Worm (Caenorhabditis elegans) whole organism, L1 larva: ENCODE measurements around the gene lips-12.

Source experiments
- ama-1 ChIP-seq: fragments of 150-350 bp; optimal IDR thresholded peaks from 2 replicates; lab custom pipeline; 2014
- blmp-1 ChIP-seq: fragments of 150-350 bp; optimal IDR thresholded peaks from 2 replicates; lab custom pipeline; 2014; ENCODE audit warnings: missing biosample characterization, missing genetic modification characterization
- ceh-63 ChIP-seq: fragments of 200-800 bp; sonication (Bioruptor generic); optimal IDR thresholded peaks from 2 replicates; lab custom pipeline; 2018; ENCODE audit warnings: mild to moderate bottlenecking, missing genetic modification characterization, missing compliant biosample characterization
- ceh-88 ChIP-seq: fragments of 200-800 bp; sonication (Bioruptor generic); IDR thresholded peaks from 2 replicates; pipeline ENCODE4 v1.3.6; 2022; ENCODE audit warnings: missing genetic modification characterization, missing compliant biosample characterization
- ces-1 ChIP-seq: fragments of 150-350 bp; optimal IDR thresholded peaks from 2 replicates; lab custom pipeline; 2014; ENCODE audit warnings: missing biosample characterization, missing genetic modification reagents, missing genetic modification characterization
- dpl-1 ChIP-seq, 3 experiments: fragments of 150-350 bp in 2 of 3; sonication (generic microtip) in 1 of 3; optimal IDR thresholded peaks; 2 replicates each; lab custom pipeline; 2014 to 2017; ENCODE audit warnings: missing biosample characterization in 3 of 3, missing genetic modification characterization in 3 of 3, missing genetic modification reagents in 3 of 3
- dsc-1 ChIP-seq: sonication (generic microtip); optimal IDR thresholded peaks from 2 replicates; lab custom pipeline; 2016; ENCODE audit warnings: mild to moderate bottlenecking, missing genetic modification characterization, missing compliant biosample characterization
- efl-1 ChIP-seq, 4 experiments: fragments of 150-350 bp; optimal IDR thresholded peaks in 3 of 4; peaks in 1 of 4; 1 replicate in 1 of 4; 2 replicates in 3 of 4; lab custom pipeline; 2014; ENCODE audit warnings: missing biosample characterization in 2 of 4, missing genetic modification characterization in 2 of 4, missing genetic modification reagents in 2 of 4
- egl-13 ChIP-seq: sonication (generic microtip); optimal IDR thresholded peaks from 2 replicates; lab custom pipeline; 2016; ENCODE audit warnings: missing genotype, missing genetic modification reagents, missing genetic modification characterization, missing compliant biosample characterization
- elt-2 ChIP-seq: sonication (generic microtip); optimal IDR thresholded peaks from 2 replicates; lab custom pipeline; 2016; ENCODE audit warnings: missing genetic modification characterization, mild to moderate bottlenecking, inconsistent platforms, missing compliant biosample characterization, missing genetic modification reagents
- fkh-10 ChIP-seq: sonication (generic microtip); optimal IDR thresholded peaks from 2 replicates; lab custom pipeline; 2017; ENCODE audit warnings: missing biosample characterization, missing genetic modification reagents, missing genetic modification characterization
- grh-1 ChIP-seq: fragments of 200-800 bp; sonication (Bioruptor generic); IDR thresholded peaks from 2 replicates; pipeline ENCODE4 v1.3.6; 2022; ENCODE audit warnings: missing genetic modification reagents, missing genetic modification characterization, missing compliant biosample characterization
- lin-35 ChIP-seq, 2 experiments: fragments of 150-350 bp; optimal IDR thresholded peaks; 2 replicates each; lab custom pipeline; 2014; ENCODE audit warnings: missing biosample characterization in 2 of 2, missing genetic modification characterization in 2 of 2, missing genetic modification reagents in 2 of 2
- lin-39 ChIP-seq: fragments of 150-350 bp; optimal IDR thresholded peaks from 2 replicates; lab custom pipeline; 2014; ENCODE audit warnings: missing biosample characterization, missing genetic modification reagents, missing genetic modification characterization
- lir-3 ChIP-seq: sonication (generic microtip); optimal IDR thresholded peaks from 2 replicates; lab custom pipeline; 2016; ENCODE audit warnings: mild to moderate bottlenecking, missing genetic modification characterization, moderate library complexity, missing compliant biosample characterization; ENCODE audit not compliant: poor library complexity
- mab-9 ChIP-seq: fragments of 200-800 bp; sonication (Bioruptor generic); IDR thresholded peaks from 2 replicates; pipeline ENCODE4 v1.3.6; 2022; ENCODE audit warnings: missing genetic modification reagents, missing genetic modification characterization, missing compliant biosample characterization
- mdl-1 ChIP-seq, 2 experiments: fragments of 150-350 bp; optimal IDR thresholded peaks; 2 replicates each; lab custom pipeline; 2014 to 2017; ENCODE audit warnings: missing biosample characterization in 2 of 2, missing genetic modification characterization in 2 of 2, inconsistent platforms in 1 of 2
- mep-1 ChIP-seq: fragments of 150-350 bp; optimal IDR thresholded peaks from 2 replicates; lab custom pipeline; 2014; ENCODE audit warnings: missing biosample characterization, missing genetic modification characterization
- nhr-11 ChIP-seq: fragments of 150-350 bp; optimal IDR thresholded peaks from 2 replicates; lab custom pipeline; 2014; ENCODE audit warnings: missing biosample characterization, missing genetic modification characterization
- nhr-12 ChIP-seq: sonication (generic microtip); optimal IDR thresholded peaks from 2 replicates; lab custom pipeline; 2017; ENCODE audit warnings: missing biosample characterization, missing genetic modification characterization
- nhr-20 ChIP-seq: sonication (generic microtip); optimal IDR thresholded peaks from 2 replicates; lab custom pipeline; 2016; ENCODE audit warnings: mild to moderate bottlenecking, missing genetic modification characterization, missing compliant biosample characterization
- nhr-47 ChIP-seq: sonication (generic microtip); optimal IDR thresholded peaks from 2 replicates; lab custom pipeline; 2016; ENCODE audit warnings: mild to moderate bottlenecking, missing genetic modification characterization, moderate library complexity, missing compliant biosample characterization
- nhr-71 ChIP-seq: sonication (generic microtip); optimal IDR thresholded peaks from 2 replicates; lab custom pipeline; 2016; ENCODE audit warnings: mild to moderate bottlenecking, missing genetic modification characterization, moderate library complexity, missing compliant biosample characterization
- nhr-77 ChIP-seq: fragments of 150-350 bp; optimal IDR thresholded peaks from 2 replicates; lab custom pipeline; 2014; ENCODE audit warnings: missing biosample characterization, missing genetic modification characterization
- nhr-84 ChIP-seq: sonication (generic microtip); optimal IDR thresholded peaks from 2 replicates; lab custom pipeline; 2017; ENCODE audit warnings: missing biosample characterization, missing genetic modification characterization
- rnt-1 ChIP-seq: sonication (generic microtip); optimal IDR thresholded peaks from 2 replicates; lab custom pipeline; 2016; ENCODE audit warnings: mild to moderate bottlenecking, missing genetic modification characterization, moderate library complexity, missing compliant biosample characterization
- snu-23 ChIP-seq: sonication (generic microtip); optimal IDR thresholded peaks from 2 replicates; lab custom pipeline; 2016; ENCODE audit warnings: missing genetic modification characterization, missing compliant biosample characterization
- unc-130 ChIP-seq: fragments of 150-350 bp; optimal IDR thresholded peaks from 2 replicates; lab custom pipeline; 2017; ENCODE audit warnings: missing biosample characterization, missing genetic modification characterization, inconsistent platforms
- unc-30 ChIP-seq: sonication (generic microtip); optimal IDR thresholded peaks from 2 replicates; lab custom pipeline; 2017; ENCODE audit warnings: missing biosample characterization, missing genetic modification characterization
- unc-98 ChIP-seq: fragments of 200-800 bp; sonication (Bioruptor generic); IDR thresholded peaks from 2 replicates; pipeline ENCODE4 v1.3.6; 2022; ENCODE audit warnings: missing genetic modification characterization, missing compliant biosample characterization
- vab-15 ChIP-seq: sonication (generic microtip); optimal IDR thresholded peaks from 2 replicates; lab custom pipeline; 2017; ENCODE audit warnings: missing genotype, mild to moderate bottlenecking, missing genetic modification characterization, missing compliant biosample characterization
- ztf-11 ChIP-seq, 2 experiments: sonication (generic microtip); optimal IDR thresholded peaks; 2 replicates each; lab custom pipeline; 2016 to 2017; ENCODE audit warnings: missing genetic modification characterization in 2 of 2, missing biosample characterization in 1 of 2, missing compliant biosample characterization in 1 of 2
- ztf-4 ChIP-seq: fragments of 150-350 bp; optimal IDR thresholded peaks from 2 replicates; lab custom pipeline; 2014; ENCODE audit warnings: missing biosample characterization, missing genetic modification characterization

Gene lips-12

DNA sequence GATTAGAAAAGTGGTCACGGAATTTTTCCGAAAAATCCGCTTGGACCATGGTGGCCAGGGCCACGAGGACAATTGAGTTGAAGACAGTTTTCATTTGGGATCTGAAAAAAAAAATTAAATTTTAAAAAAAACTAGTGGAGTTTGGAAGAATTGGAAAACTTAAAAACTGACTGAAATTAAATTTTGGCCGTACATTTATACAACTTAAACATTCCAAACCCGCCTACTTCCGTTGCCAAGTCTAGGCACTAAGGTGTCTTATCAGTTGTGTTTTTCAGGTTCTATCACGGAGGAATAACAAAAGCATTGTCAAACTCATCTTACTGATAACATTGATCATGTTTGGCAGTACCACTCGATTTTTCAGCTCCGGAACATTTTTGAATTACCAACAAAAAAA, at the start of gene lips-12:
lips-12 (minus strand) TSS at position 101 of the 400 bp plus-strand sequence.
- TF ChIP-seq mab-9 (GFP tag; lab: Robert Waterston, UW) (no peak), lir-3 (tag; lab: Kevin White, UChicago) (no peak), ceh-88 (no peak), lin-39 (tag; lab: Kevin White, UChicago) (no peak), unc-98 (GFP tag; lab: Robert Waterston, UW) (no peak), ces-1 (GFP tag; lab: Kevin White, UChicago) (no peak), unc-30 (tag; lab: Kevin White, UChicago) (no peak), unc-130 (no peak), rnt-1 (tag; lab: Kevin White, UChicago) (no peak), nhr-77 (tag; lab: Kevin White, UChicago) (no peak), nhr-47 (no peak), blmp-1 (tag; lab: Kevin White, UChicago) (no peak), ztf-4 (tag; lab: Kevin White, UChicago) (no peak), nhr-71 (tag; lab: Kevin White, UChicago) (no peak), efl-1 (optimal IDR thresholded peaks at IDR 0.05; lab: Kevin White, UChicago) (no peak), efl-1 (GFP tag; optimal IDR thresholded peaks at IDR 0.05 in 1 of 2; lab: Kevin White, UChicago) (no peak)

DNA sequence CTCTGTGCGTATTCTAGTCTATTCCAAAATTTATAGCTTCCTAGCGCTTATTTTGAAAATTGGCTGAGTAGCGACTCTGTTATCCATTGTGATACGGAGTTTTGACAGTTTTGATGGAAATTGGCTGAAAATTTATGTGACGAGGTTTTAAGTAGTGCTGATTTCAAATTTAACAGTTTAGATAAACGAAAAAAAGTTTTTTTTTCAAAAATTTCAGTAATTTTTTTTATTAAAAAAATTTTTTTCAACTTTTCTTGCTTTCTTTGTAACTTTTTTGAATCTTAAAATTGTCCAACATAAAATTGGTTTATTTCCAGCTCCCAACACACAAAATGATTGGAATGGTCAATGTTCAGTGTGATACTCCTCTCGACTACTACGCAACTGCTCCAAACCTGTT, 49.2 kb upstream of the lips-12 start, which contains the start of gene T23F4.2:
T23F4.2 (plus strand) TSS at position 301 of the 400 bp plus-strand sequence.
- TF ChIP-seq snu-23 (GFP tag; lab: Kevin White, UChicago), result no peak
- TF ChIP-seq fkh-10, result no peak
- TF ChIP-seq ceh-63, result no peak
- no peak for TF ChIP-seq egl-13 (tag; lab: Kevin White, UChicago)
- no peak for TF ChIP-seq efl-1 (optimal IDR thresholded peaks at IDR 0.05; lab: Kevin White, UChicago)
- TF ChIP-seq efl-1 (GFP tag; optimal IDR thresholded peaks at IDR 0.05 in 1 of 2; lab: Kevin White, UChicago), result no peak
- no peak for TF ChIP-seq unc-30 (tag; lab: Kevin White, UChicago)
- no peak for TF ChIP-seq nhr-11 (tag; lab: Kevin White, UChicago)
- TF ChIP-seq ama-1, result no peak
- TF ChIP-seq nhr-20 (tag; lab: Kevin White, UChicago), result no peak
- no peak for TF ChIP-seq lin-39 (tag; lab: Kevin White, UChicago)
- no peak for TF ChIP-seq ceh-88
- no peak for TF ChIP-seq elt-2 (tag; lab: Kevin White, UChicago)
- TF ChIP-seq nhr-12 (tag; lab: Kevin White, UChicago), result no peak
- TF ChIP-seq lin-35 (GFP tag; optimal IDR thresholded peaks at IDR 0.05; lab: Kevin White, UChicago), result no peak
- TF ChIP-seq mdl-1 (tag; optimal IDR thresholded peaks at IDR 0.05; lab: Kevin White, UChicago), result no peak
- TF ChIP-seq dpl-1 (GFP tag; optimal IDR thresholded peaks at IDR 0.05; lab: Kevin White, UChicago), result no peak
- no peak for TF ChIP-seq mep-1 (tag; lab: Kevin White, UChicago)
- no peak for TF ChIP-seq nhr-84 (tag; lab: Kevin White, UChicago)
- no peak for TF ChIP-seq grh-1 (GFP tag; lab: Robert Waterston, UW)
- no peak for TF ChIP-seq dsc-1 (tag; lab: Kevin White, UChicago)

DNA sequence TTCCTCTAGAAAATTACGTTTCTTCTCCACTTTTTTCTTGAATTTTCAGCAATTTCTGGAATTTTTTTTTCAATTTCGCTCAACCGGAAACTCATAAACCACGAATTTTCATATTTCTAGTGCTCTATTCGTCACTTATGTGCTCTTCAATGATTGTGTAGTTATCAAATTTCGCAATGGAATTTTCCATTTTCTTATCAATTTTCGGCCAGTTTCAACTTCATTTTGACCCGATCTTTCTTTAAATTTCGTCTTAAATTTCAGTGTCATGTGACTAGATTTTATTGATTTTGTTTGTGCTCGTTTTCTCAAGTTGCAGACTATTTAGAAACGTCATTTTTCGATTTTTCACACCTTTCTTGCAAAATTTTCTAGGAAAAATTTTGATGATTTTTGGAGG, 45.7 kb upstream of the lips-12 start:
- TF ChIP-seq nhr-20 (tag; lab: Kevin White, UChicago) (peak; percentile 4), elt-2 (tag; lab: Kevin White, UChicago) (peak; percentile 92), efl-1 (optimal IDR thresholded peaks at IDR 0.05; lab: Kevin White, UChicago) (no peak), efl-1 (GFP tag; optimal IDR thresholded peaks at IDR 0.05 in 1 of 2; lab: Kevin White, UChicago) (peak in 1 of 2 experiments; percentile 76), vab-15 (tag; lab: Kevin White, UChicago) (no peak)

DNA sequence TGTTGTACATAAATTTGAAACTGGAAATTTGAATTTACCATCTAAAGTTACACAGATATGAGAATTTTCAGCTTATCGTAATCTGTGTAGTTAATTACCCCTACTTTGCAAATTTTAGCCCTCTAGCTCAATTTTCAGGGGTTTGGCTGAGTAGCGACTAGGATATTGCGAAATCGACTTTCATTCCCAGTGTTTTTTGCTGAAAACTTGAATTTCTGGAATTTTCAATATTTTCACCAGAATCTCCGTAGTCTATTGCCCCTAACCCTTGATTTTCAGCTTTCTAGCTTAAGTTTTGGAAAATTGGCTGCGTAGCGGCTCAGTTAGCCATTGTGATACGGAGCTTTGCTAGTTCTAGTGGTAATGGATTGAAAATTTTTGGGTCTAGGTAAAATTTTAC, 43.1 kb upstream of the lips-12 start:
- TF ChIP-seq nhr-11 (tag; lab: Kevin White, UChicago), result no peak
- no peak for TF ChIP-seq mdl-1 (tag; optimal IDR thresholded peaks at IDR 0.05; lab: Kevin White, UChicago)
- no peak for TF ChIP-seq ztf-11 (tag; optimal IDR thresholded peaks at IDR 0.05; lab: Kevin White, UChicago)
- TF ChIP-seq efl-1 (optimal IDR thresholded peaks at IDR 0.05; lab: Kevin White, UChicago), result no peak
- TF ChIP-seq efl-1 (GFP tag; optimal IDR thresholded peaks at IDR 0.05 in 1 of 2; lab: Kevin White, UChicago), result peak in 1 of 2 experiments; percentile 15
- TF ChIP-seq nhr-47, result no peak
